Worm (Caenorhabditis elegans) whole organism, L4 larva: ENCODE data around the gene srsx-15.

Experiments used
- F37D6.2 ChIP-seq: sonication (generic microtip); optimal IDR thresholded peaks from 2 replicates; lab custom pipeline; 2016; ENCODE audit warnings: mild to moderate bottlenecking, missing genetic modification characterization, missing compliant biosample characterization
- R02D3.7 ChIP-seq: fragments of 150-350 bp; sonication (generic microtip); optimal IDR thresholded peaks from 3 replicates; lab custom pipeline; 2014; ENCODE audit warnings: missing biosample characterization, missing genetic modification characterization
- T20F7.1 ChIP-seq: fragments of 200-800 bp; sonication (Bioruptor generic); optimal IDR thresholded peaks from 2 replicates; lab custom pipeline; 2018; ENCODE audit warnings: mild to moderate bottlenecking, missing genetic modification characterization, missing compliant biosample characterization
- T26A8.4 ChIP-seq: fragments of 200-800 bp; sonication (Bioruptor generic); IDR thresholded peaks from 2 replicates; pipeline ENCODE4 v1.3.6; 2022; ENCODE audit warnings: missing genetic modification characterization, missing compliant biosample characterization
- Y48G9A.11 ChIP-seq: fragments of 200-800 bp; sonication (Bioruptor generic); IDR thresholded peaks from 2 replicates; pipeline ENCODE4 v1.3.6; 2022; ENCODE audit warnings: missing genetic modification reagents, missing genetic modification characterization, missing compliant biosample characterization
- Y5F2A.4 ChIP-seq: fragments of 200-800 bp; sonication (Bioruptor generic); optimal IDR thresholded peaks from 2 replicates; lab custom pipeline; 2018; ENCODE audit warnings: mild to moderate bottlenecking, missing genetic modification characterization, missing compliant biosample characterization
- ama-1 ChIP-seq: fragments of 150-350 bp; optimal IDR thresholded peaks from 2 replicates; lab custom pipeline; 2014; ENCODE audit warnings: inconsistent platforms, mixed read lengths
- attf-4 ChIP-seq: sonication (generic microtip); optimal IDR thresholded peaks from 3 replicates; lab custom pipeline; 2017; ENCODE audit warnings: missing biosample characterization, missing genetic modification characterization
- ceh-20 ChIP-seq: fragments of 200-800 bp; sonication (Bioruptor generic); IDR thresholded peaks from 2 replicates; pipeline ENCODE4 v1.3.6; 2022; ENCODE audit warnings: missing genetic modification reagents, missing genetic modification characterization, missing compliant biosample characterization
- ceh-28 ChIP-seq: fragments of 150-350 bp; optimal IDR thresholded peaks from 2 replicates; lab custom pipeline; 2014; ENCODE audit warnings: missing biosample characterization, missing genetic modification reagents, missing genetic modification characterization
- ceh-44 ChIP-seq: fragments of 200-800 bp; sonication (Bioruptor generic); IDR thresholded peaks from 2 replicates; pipeline ENCODE4 v1.3.6; 2022; ENCODE audit warnings: missing genetic modification reagents, missing genetic modification characterization, missing compliant biosample characterization
- daf-12 ChIP-seq: fragments of 150-350 bp; optimal IDR thresholded peaks from 2 replicates; lab custom pipeline; 2014; ENCODE audit warnings: missing biosample characterization, missing genetic modification reagents, missing genetic modification characterization
- daf-16 ChIP-seq, 3 experiments: sonication (generic microtip); optimal IDR thresholded peaks; 2 replicates each; lab custom pipeline; 2016 to 2017; ENCODE audit warnings: missing genetic modification characterization in 3 of 3, missing genetic modification reagents in 3 of 3, mild to moderate bottlenecking in 2 of 3, missing compliant biosample characterization in 2 of 3, missing biosample characterization in 1 of 3, moderate library complexity in 1 of 3
- daf-19 ChIP-seq: fragments of 200-800 bp; sonication (Bioruptor generic); conservative IDR thresholded peaks from 2 replicates; pipeline ENCODE4 v1.3.6; 2022; ENCODE audit warnings: missing genetic modification characterization, missing compliant biosample characterization
- dmd-8 ChIP-seq: fragments of 200-800 bp; sonication (Bioruptor generic); IDR thresholded peaks from 2 replicates; pipeline ENCODE4 v1.3.6; 2022; ENCODE audit warnings: missing genetic modification characterization, missing compliant biosample characterization
- dmd-9 ChIP-seq: fragments of 200-800 bp; sonication (Bioruptor generic); IDR thresholded peaks from 2 replicates; pipeline ENCODE4 v1.3.6; 2022; ENCODE audit warnings: missing genetic modification reagents, missing genetic modification characterization, missing compliant biosample characterization
- egl-43 ChIP-seq: fragments of 200-800 bp; sonication (Bioruptor generic); IDR thresholded peaks from 2 replicates; pipeline ENCODE4 v1.3.6; 2022; ENCODE audit warnings: missing genetic modification reagents, missing genetic modification characterization, missing compliant biosample characterization
- hlh-11 ChIP-seq: fragments of 200-800 bp; sonication (Bioruptor generic); optimal IDR thresholded peaks from 2 replicates; lab custom pipeline; 2018; ENCODE audit warnings: mild to moderate bottlenecking, missing genetic modification characterization, missing compliant biosample characterization
- hlh-30 ChIP-seq: sonication (generic microtip); optimal IDR thresholded peaks from 2 replicates; lab custom pipeline; 2017; ENCODE audit warnings: antibody characterized with exemption, mild to moderate bottlenecking, missing genetic modification characterization, missing compliant biosample characterization; ENCODE audit not compliant: insufficient read depth
- jun-1 ChIP-seq: fragments of 150-350 bp; optimal IDR thresholded peaks from 2 replicates; lab custom pipeline; 2014; ENCODE audit warnings: missing biosample characterization, missing genetic modification reagents, missing genetic modification characterization
- lin-1 ChIP-seq: fragments of 200-800 bp; sonication (Bioruptor generic); IDR thresholded peaks from 2 replicates; pipeline ENCODE4 v1.3.6; 2022; ENCODE audit warnings: missing genetic modification reagents, missing genetic modification characterization, missing compliant biosample characterization
- lin-13 ChIP-seq: fragments of 150-350 bp; optimal IDR thresholded peaks from 2 replicates; lab custom pipeline; 2014; ENCODE audit warnings: missing biosample characterization, missing genetic modification reagents, missing genetic modification characterization
- lin-15B ChIP-seq: fragments of 150-350 bp; sonication (generic microtip); optimal IDR thresholded peaks from 3 replicates; lab custom pipeline; 2014; ENCODE audit warnings: missing biosample characterization, missing genetic modification characterization
- lin-38 ChIP-seq: fragments of 200-800 bp; sonication (Bioruptor generic); IDR thresholded peaks from 2 replicates; pipeline ENCODE4 v1.3.6; 2022; ENCODE audit warnings: missing genetic modification reagents, missing genetic modification characterization, missing compliant biosample characterization
- lin-39 ChIP-seq: fragments of 150-350 bp; optimal IDR thresholded peaks from 2 replicates; lab custom pipeline; 2014; ENCODE audit warnings: missing biosample characterization, missing genetic modification reagents, missing genetic modification characterization
- lsy-2 ChIP-seq, 2 experiments: fragments of 150-350 bp in 1 of 2; sonication (generic microtip) in 1 of 2; optimal IDR thresholded peaks; 2 replicates each; lab custom pipeline; 2014 to 2017; ENCODE audit warnings: missing biosample characterization in 2 of 2, missing genetic modification characterization in 2 of 2
- madf-5 ChIP-seq, 2 experiments: fragments of 200-800 bp; sonication (Bioruptor generic); IDR thresholded peaks; 2 replicates each; pipeline ENCODE4 v1.3.6; 2022; ENCODE audit warnings: missing compliant biosample characterization in 2 of 2, missing genetic modification characterization in 2 of 2
- madf-9 ChIP-seq: fragments of 200-800 bp; sonication (Bioruptor generic); conservative IDR thresholded peaks from 2 replicates; pipeline ENCODE4 v1.3.6; 2022; ENCODE audit warnings: missing genetic modification reagents, missing genetic modification characterization, missing compliant biosample characterization
- mdt-29 ChIP-seq: fragments of 200-800 bp; sonication (Bioruptor generic); IDR thresholded peaks from 2 replicates; pipeline ENCODE4 v1.3.6; 2022; ENCODE audit warnings: missing genetic modification reagents, missing genetic modification characterization, missing compliant biosample characterization
- mep-1 ChIP-seq: fragments of 150-350 bp; sonication (generic microtip); optimal IDR thresholded peaks from 3 replicates; lab custom pipeline; 2014; ENCODE audit warnings: missing biosample characterization, missing genetic modification characterization
- mes-2 ChIP-seq: sonication (generic microtip); optimal IDR thresholded peaks from 2 replicates; lab custom pipeline; 2016; ENCODE audit warnings: missing genotype, mild to moderate bottlenecking, missing genetic modification characterization, missing compliant biosample characterization; ENCODE audit not compliant: poor library complexity, severe bottlenecking
- mxl-3 ChIP-seq: fragments of 200-800 bp; sonication (Bioruptor generic); optimal IDR thresholded peaks from 2 replicates; lab custom pipeline; 2018; ENCODE audit warnings: mild to moderate bottlenecking, missing genetic modification characterization, missing compliant biosample characterization
- nhr-10 ChIP-seq: fragments of 150-350 bp; optimal IDR thresholded peaks from 2 replicates; lab custom pipeline; 2014; ENCODE audit warnings: missing biosample characterization, missing genetic modification characterization
- nhr-102 ChIP-seq: sonication (generic microtip); optimal IDR thresholded peaks from 2 replicates; lab custom pipeline; 2016; ENCODE audit warnings: mild to moderate bottlenecking, missing genetic modification characterization, moderate library complexity, missing compliant biosample characterization
- nhr-28 ChIP-seq: fragments of 150-350 bp; optimal IDR thresholded peaks from 2 replicates; lab custom pipeline; 2014; ENCODE audit warnings: missing biosample characterization, missing genetic modification characterization
- nhr-48 ChIP-seq: sonication (generic microtip); optimal IDR thresholded peaks from 2 replicates; lab custom pipeline; 2016; ENCODE audit warnings: mild to moderate bottlenecking, missing genetic modification characterization, missing compliant biosample characterization
- nhr-6 ChIP-seq: fragments of 150-350 bp; optimal IDR thresholded peaks from 2 replicates; lab custom pipeline; 2014; ENCODE audit warnings: missing biosample characterization, missing genetic modification characterization
- pqm-1 ChIP-seq: sonication (generic microtip); optimal IDR thresholded peaks from 2 replicates; lab custom pipeline; 2017; ENCODE audit warnings: missing biosample characterization, missing genetic modification characterization
- rbr-2 ChIP-seq: sonication (generic microtip); optimal IDR thresholded peaks from 2 replicates; lab custom pipeline; 2016; ENCODE audit warnings: missing genotype, missing genetic modification characterization, missing compliant biosample characterization
- saeg-2 ChIP-seq: fragments of 200-800 bp; sonication (Bioruptor generic); IDR thresholded peaks from 2 replicates; pipeline ENCODE4 v1.3.6; 2022; ENCODE audit warnings: missing genetic modification reagents, missing genetic modification characterization, missing compliant biosample characterization
- snpc-1.2 ChIP-seq: fragments of 200-800 bp; sonication (Bioruptor generic); IDR thresholded peaks from 2 replicates; pipeline ENCODE4 v1.3.6; 2022; ENCODE audit warnings: missing genetic modification reagents, missing genetic modification characterization, missing compliant biosample characterization
- tra-1 ChIP-seq: fragments of 200-800 bp; sonication (Bioruptor generic); IDR thresholded peaks from 2 replicates; pipeline ENCODE4 v1.3.6; 2022; ENCODE audit warnings: missing genetic modification reagents, missing genetic modification characterization, missing compliant biosample characterization
- unc-130 ChIP-seq: sonication (generic microtip); optimal IDR thresholded peaks from 2 replicates; lab custom pipeline; 2016; ENCODE audit warnings: missing genetic modification reagents, missing genetic modification characterization, missing compliant biosample characterization
- unc-62 ChIP-seq, 3 experiments: fragments of 150-350 bp in 1 of 3; sonication (generic microtip); optimal IDR thresholded peaks in 2 of 3; peaks in 1 of 3; 1 replicate in 1 of 3; 2 replicates in 2 of 3; lab custom pipeline; 2014 to 2017; ENCODE audit warnings: missing biosample characterization in 3 of 3, missing genetic modification characterization in 3 of 3, missing genetic modification reagents in 3 of 3, missing genotype in 1 of 3
- vab-7 ChIP-seq: fragments of 200-800 bp; sonication (Bioruptor generic); IDR thresholded peaks from 2 replicates; pipeline ENCODE4 v1.3.6; 2022; ENCODE audit warnings: missing genetic modification reagents, missing genetic modification characterization, missing compliant biosample characterization
- zag-1 ChIP-seq: fragments of 150-350 bp; optimal IDR thresholded peaks from 2 replicates; lab custom pipeline; 2014; ENCODE audit warnings: missing biosample characterization, missing genetic modification characterization
- zip-11 ChIP-seq: fragments of 200-800 bp; sonication (Bioruptor generic); IDR thresholded peaks from 2 replicates; pipeline ENCODE4 v1.3.6; 2022; ENCODE audit warnings: missing genetic modification characterization, missing compliant biosample characterization
- zip-2 ChIP-seq: fragments of 150-350 bp; optimal IDR thresholded peaks from 2 replicates; lab custom pipeline; 2014; ENCODE audit warnings: missing biosample characterization, missing genetic modification characterization
- ztf-7 ChIP-seq: fragments of 150-350 bp; optimal IDR thresholded peaks from 2 replicates; lab custom pipeline; 2014; ENCODE audit warnings: missing biosample characterization, missing genetic modification characterization

srsx-15 gene

DNA sequence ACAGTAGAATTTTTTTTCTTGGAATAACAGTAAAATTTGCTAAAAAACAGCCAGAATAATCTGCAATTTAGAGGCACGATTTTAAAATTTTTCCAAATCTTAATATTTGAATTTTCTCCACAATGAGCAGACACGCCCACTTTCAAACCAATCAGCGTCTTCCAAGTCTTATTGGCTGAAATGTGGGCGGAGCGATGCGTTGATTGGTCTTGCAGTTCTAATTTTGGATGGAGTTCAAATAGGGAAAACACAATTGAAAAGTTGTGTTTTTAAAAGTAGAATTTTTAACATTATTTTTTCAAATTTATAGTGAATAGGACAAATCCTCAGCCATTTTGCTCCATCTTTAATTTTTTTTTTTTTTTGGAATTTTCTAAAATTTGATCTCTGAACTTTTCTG is 40.9 kb downstream of the srsx-15 start:
- TF ChIP-seq lin-38 (GFP tag; lab: Robert Waterston, UW) (no peak), saeg-2 (GFP tag; lab: Robert Waterston, UW) (no peak), egl-43 (no peak), nhr-48 (tag; lab: Kevin White, UChicago) (no peak), nhr-10 (tag; lab: Kevin White, UChicago) (no peak), nhr-28 (no peak), jun-1 (tag; lab: Kevin White, UChicago) (no peak), ceh-44 (GFP tag; lab: Robert Waterston, UW) (no peak), unc-130 (GFP tag; lab: Kevin White, UChicago) (no peak), zip-11 (GFP tag; lab: Robert Waterston, UW) (no peak), ceh-20 (no peak)

DNA sequence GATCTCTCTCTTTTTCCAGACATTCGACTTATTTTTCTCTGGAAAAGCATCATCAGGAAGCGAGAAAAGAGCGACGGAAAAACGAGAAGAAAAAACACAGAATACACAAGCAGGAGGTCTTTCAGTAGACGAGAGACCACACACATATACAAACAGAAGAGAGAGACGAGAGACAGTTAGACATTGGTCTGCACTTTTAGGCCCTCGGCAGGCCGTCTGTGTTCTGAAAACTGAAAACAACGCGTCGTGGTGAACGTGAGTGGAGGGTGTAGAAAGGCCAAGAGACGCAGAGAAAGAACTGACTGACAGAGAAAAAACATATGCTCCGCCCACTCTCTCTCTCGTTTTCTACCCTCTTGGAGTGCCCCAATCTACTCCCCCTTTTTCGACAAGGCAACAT is 41.4 kb downstream of the srsx-15 start:
- TF ChIP-seq daf-16 (GFP tag; optimal IDR thresholded peaks at IDR 0.05; lab: Kevin White, UChicago) (peak in 1 of 2 experiments; percentile 93), daf-16 (tag; optimal IDR thresholded peaks at IDR 0.05; lab: Kevin White, UChicago) (peak; percentile 93), madf-9 (GFP tag; lab: Robert Waterston, UW) (no peak), nhr-28 (peak; percentile 81), ceh-44 (GFP tag; lab: Robert Waterston, UW) (no peak), mes-2 (no peak), mxl-3 (GFP tag; lab: Kevin White, UChicago) (peak; percentile 67), hlh-30 (tag; lab: Kevin White, UChicago) (peak; percentile 88), nhr-102 (tag; lab: Kevin White, UChicago) (no peak), nhr-6 (tag; lab: Kevin White, UChicago) (no peak), hlh-11 (peak; percentile 85), ceh-28 (no peak), unc-130 (GFP tag; lab: Kevin White, UChicago) (no peak), snpc-1.2 (GFP tag; lab: Robert Waterston, UW) (no peak), lin-1 (no peak), lin-13 (GFP tag; lab: Kevin White, UChicago) (no peak), tra-1 (0 out of 2 replicates have a peak, but pooled peaks have one; percentile 36), jun-1 (tag; lab: Kevin White, UChicago) (peak; percentile 24), F37D6.2 (tag; lab: Kevin White, UChicago) (no peak), lin-38 (GFP tag; lab: Robert Waterston, UW) (no peak), T26A8.4 (GFP tag; lab: Robert Waterston, UW) (no peak), ztf-7 (tag; lab: Kevin White, UChicago) (peak; percentile 6), R02D3.7 (no peak), vab-7 (GFP tag; lab: Robert Waterston, UW) (no peak), unc-62 (GFP tag; optimal IDR thresholded peaks at IDR 0.05 in 1 of 2; lab: Kevin White, UChicago) (peak in 1 of 2 experiments; percentile 70), unc-62 (tag; optimal IDR thresholded peaks at IDR 0.05; lab: Kevin White, UChicago) (no peak), dmd-8 (GFP tag; lab: Robert Waterston, UW) (no peak), Y5F2A.4 (no peak), madf-5 (GFP tag; IDR thresholded peaks at IDR 0.05; lab: Robert Waterston, UW) (no peak), pqm-1 (peak; percentile 43), lin-39 (no peak), rbr-2 (peak; percentile 79), daf-12 (tag; lab: Kevin White, UChicago) (no peak), lsy-2 (tag; optimal IDR thresholded peaks at IDR 0.05; lab: Kevin White, UChicago) (peak in 1 of 2 experiments; percentile 36), daf-19 (GFP tag; lab: Robert Waterston, UW) (no peak), zip-2 (tag; lab: Kevin White, UChicago) (no peak), mep-1 (tag; lab: Kevin White, UChicago) (peak; percentile 65), dmd-9 (GFP tag; lab: Robert Waterston, UW) (no peak), attf-4 (tag; lab: Kevin White, UChicago) (no peak), lin-15B (tag; lab: Kevin White, UChicago) (no peak), ama-1 (lab: Kevin White, UChicago) (no peak), mdt-29 (GFP tag; lab: Robert Waterston, UW) (no peak), zag-1 (no peak), Y48G9A.11 (no peak), T20F7.1 (GFP tag; lab: Kevin White, UChicago) (no peak)
